Fruit fly (Drosophila melanogaster): ENCODE measurements around the gene CG9961.

- TF ChIP-seq CG8159 (tag; optimal IDR thresholded peaks at IDR 0.05) (peak; percentile 32), CG12605 (GFP tag; IDR thresholded peaks at IDR 0.05) (no peak), Pif1A (GFP tag; optimal IDR thresholded peaks at IDR 0.05) (no peak), Snoo (tag; optimal IDR thresholded peaks at IDR 0.05) (no peak), CG9948 (tag; optimal IDR thresholded peaks at IDR 0.05) (peak; percentile 23)
Observed at dm6 chr2L:2734946-2735345, 9.8 kb downstream of the CG9961 start.

Data from whole organism, pupa.